Fruit fly (Drosophila melanogaster): Measurements from ENCODE around the gene CG12594.

CG12594 gene

dm6 chr3R:11760669-11761387, 39.3 kb downstream of the CG12594 start:
- peak; percentile 100 for TF ChIP-seq CG17801 (GFP tag; optimal IDR thresholded peaks at IDR 0.05; ENCODE audit: partially characterized antibody)

- no peak for TF ChIP-seq CG17801 (GFP tag; optimal IDR thresholded peaks at IDR 0.05; ENCODE audit: partially characterized antibody)
These were observed 40.2 kb downstream of the CG12594 start for dm6 chr3R:11761718-11762117.

- TF ChIP-seq CG17801 (GFP tag; optimal IDR thresholded peaks at IDR 0.05; ENCODE audit: partially characterized antibody): no peak
These were observed 41.0 kb downstream of the CG12594 start for dm6 chr3R:11762500-11762899.

- no peak for TF ChIP-seq CG17801 (GFP tag; optimal IDR thresholded peaks at IDR 0.05; ENCODE audit: partially characterized antibody)
These were observed 42.2 kb downstream of the CG12594 start for dm6 chr3R:11763494-11764278.

dm6 chr3R:11764279-11764880, 42.8 kb downstream of the CG12594 start, which contains the start of gene Lk6:
Lk6 (minus strand) TSS chr3R:11764457.
- TF ChIP-seq CG17801 (GFP tag; optimal IDR thresholded peaks at IDR 0.05; ENCODE audit: partially characterized antibody): peak; percentile 84

dm6 chr3R:11770733-11771132, 49.2 kb downstream of the CG12594 start:
- no peak for TF ChIP-seq CG17801 (GFP tag; optimal IDR thresholded peaks at IDR 0.05; ENCODE audit: partially characterized antibody)

- no peak for TF ChIP-seq CG17801 (GFP tag; optimal IDR thresholded peaks at IDR 0.05; ENCODE audit: partially characterized antibody)
These were observed 50.0 kb downstream of the CG12594 start for dm6 chr3R:11771492-11771891.

dm6 chr3R:11772181-11772827, 50.8 kb downstream of the CG12594 start:
- no peak for TF ChIP-seq CG17801 (GFP tag; optimal IDR thresholded peaks at IDR 0.05; ENCODE audit: partially characterized antibody)

- TF ChIP-seq CG17801 (GFP tag; optimal IDR thresholded peaks at IDR 0.05; ENCODE audit: partially characterized antibody): no peak
These were observed 51.9 kb downstream of the CG12594 start for dm6 chr3R:11773325-11773998.

- no peak for TF ChIP-seq CG17801 (GFP tag; optimal IDR thresholded peaks at IDR 0.05; ENCODE audit: partially characterized antibody)
These were observed 52.5 kb downstream of the CG12594 start for dm6 chr3R:11773999-11774397.

- no peak for TF ChIP-seq CG17801 (GFP tag; optimal IDR thresholded peaks at IDR 0.05; ENCODE audit: partially characterized antibody)
These were observed 53.7 kb downstream of the CG12594 start for dm6 chr3R:11775207-11775606.

dm6 chr3R:11776068-11776767, 54.7 kb downstream of the CG12594 start:
- no peak for TF ChIP-seq CG17801 (GFP tag; optimal IDR thresholded peaks at IDR 0.05; ENCODE audit: partially characterized antibody)

dm6 chr3R:11777058-11777457, 55.5 kb downstream of the CG12594 start:
- no peak for TF ChIP-seq CG17801 (GFP tag; optimal IDR thresholded peaks at IDR 0.05; ENCODE audit: partially characterized antibody)
